Fruit fly (Drosophila melanogaster) whole organism, prepupa: ENCODE data around the gene Prps.

ENCODE experiments used
- CG10669 ChIP-seq: fragments of 200-800 bp; sonication (Bioruptor generic); optimal IDR thresholded peaks from 3 replicates; lab custom pipeline; 2018; ENCODE audit warnings: missing biosample characterization, mild to moderate bottlenecking, missing genetic modification characterization, moderate library complexity
- CG3032 ChIP-seq: fragments of 200-800 bp; optimal IDR thresholded peaks from 2 replicates; lab custom pipeline; 2019; ENCODE audit warnings: missing biosample characterization, mild to moderate bottlenecking, missing genetic modification characterization, moderate library complexity
- CG7368 ChIP-seq: fragments of 200-800 bp; sonication (Bioruptor generic); optimal IDR thresholded peaks from 3 replicates; lab custom pipeline; 2016; ENCODE audit warnings: missing biosample characterization, missing genetic modification characterization
- Eip78C ChIP-seq: fragments of 200-800 bp; sonication (Bioruptor generic); peaks from one replicate; lab custom pipeline; 2016; ENCODE audit warnings: missing biosample characterization, missing genetic modification characterization
- Hr38 ChIP-seq: sonication (Bioruptor generic); optimal IDR thresholded peaks from 2 replicates; lab custom pipeline; 2016; ENCODE audit warnings: missing biosample characterization, missing genetic modification characterization
- Hr39 ChIP-seq: fragments of 200-800 bp; sonication (Bioruptor generic); optimal IDR thresholded peaks from 2 replicates; lab custom pipeline; 2016; ENCODE audit warnings: missing biosample characterization, missing genetic modification characterization
- Lpt ChIP-seq: fragments of 200-800 bp; sonication (Bioruptor generic); optimal IDR thresholded peaks from 3 replicates; lab custom pipeline; 2016; ENCODE audit warnings: missing biosample characterization, missing genetic modification characterization
- OdsH ChIP-seq: fragments of 200-800 bp; sonication (Bioruptor generic); optimal IDR thresholded peaks from 3 replicates; lab custom pipeline; 2016; ENCODE audit warnings: missing biosample characterization, missing genetic modification characterization
- Sox102F ChIP-seq: fragments of 200-800 bp; sonication (Bioruptor generic); optimal IDR thresholded peaks from 2 replicates; lab custom pipeline; 2016; ENCODE audit warnings: missing biosample characterization, mild to moderate bottlenecking, missing genetic modification characterization
- lz ChIP-seq: fragments of 200-800 bp; sonication (Bioruptor generic); optimal IDR thresholded peaks from 3 replicates; lab custom pipeline; 2016; ENCODE audit warnings: missing biosample characterization, missing genetic modification characterization
- svp ChIP-seq: fragments of 200-800 bp; sonication (Bioruptor generic); peaks from one replicate; lab custom pipeline; 2016; ENCODE audit warnings: missing biosample characterization, missing genetic modification characterization
- topi ChIP-seq: fragments of 200-800 bp; sonication (Bioruptor generic); optimal IDR thresholded peaks from 3 replicates; lab custom pipeline; 2016; ENCODE audit warnings: missing biosample characterization, missing genetic modification characterization

Gene Prps

DNA sequence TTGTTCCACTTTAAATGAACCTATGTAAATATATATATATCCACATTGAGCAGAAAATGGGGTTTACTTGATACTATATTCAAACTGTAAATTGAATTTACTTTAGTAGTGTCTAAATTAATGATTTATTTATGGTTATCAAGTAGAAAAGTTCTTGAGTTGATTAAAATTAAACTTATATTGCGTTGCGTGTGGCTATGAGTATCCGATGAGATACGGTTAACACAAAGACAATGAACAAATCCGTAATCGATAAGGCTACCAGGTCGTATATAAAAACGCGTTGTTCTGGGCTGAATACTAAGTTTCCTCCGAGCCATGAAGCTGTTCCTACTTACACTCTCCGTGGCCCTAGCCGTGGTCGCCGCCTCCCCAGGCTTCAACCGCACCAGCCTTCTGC is 57.5 kb downstream of the Prps start, which contains the start of gene CG18179:
TSS of gene CG18179 (plus strand) at position 301 of the 400 bp plus-strand sequence.
- TF ChIP-seq svp (GFP tag; lab: Kevin White, UChicago): peak; percentile 16
- TF ChIP-seq Hr39: no peak

DNA sequence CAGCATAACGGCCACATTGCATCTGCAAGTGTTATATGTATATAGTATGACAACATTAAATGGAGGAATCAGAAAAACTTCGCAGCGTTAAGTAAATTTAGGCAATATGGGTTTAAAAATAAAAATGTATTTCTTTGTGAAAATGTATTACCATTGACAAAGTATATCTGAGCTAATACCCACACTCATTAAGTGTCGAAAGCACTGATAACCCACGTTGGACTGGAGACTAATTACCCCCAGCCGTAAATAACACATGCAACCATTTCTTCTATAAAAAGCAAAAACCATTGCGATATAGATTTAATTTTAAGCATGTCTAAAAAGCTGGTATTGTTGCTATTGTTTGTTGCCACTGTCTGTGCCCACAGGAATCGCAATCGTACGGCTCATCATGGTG is 58.7 kb downstream of the Prps start, which contains the start of gene CG8329:
TSS of gene CG8329 (plus strand) at position 301 of the 400 bp plus-strand sequence.
- TF ChIP-seq CG7368 (GFP tag; lab: Kevin White, UChicago): no peak
- no peak for TF ChIP-seq CG10669 (GFP tag; lab: Kevin White, UChicago)
- TF ChIP-seq Eip78C (GFP tag; lab: Kevin White, UChicago): no peak
- TF ChIP-seq Sox102F (GFP tag; lab: Kevin White, UChicago): no peak
- no peak for TF ChIP-seq svp (GFP tag; lab: Kevin White, UChicago)
- TF ChIP-seq topi (GFP tag; lab: Kevin White, UChicago): no peak
- no peak for TF ChIP-seq CG3032
- TF ChIP-seq Hr38: no peak
- no peak for TF ChIP-seq OdsH (GFP tag; lab: Kevin White, UChicago)
- no peak for TF ChIP-seq Lpt (GFP tag; lab: Kevin White, UChicago)
- TF ChIP-seq lz (GFP tag; lab: Kevin White, UChicago): no peak
